Worm (Caenorhabditis elegans) whole organism, L4 larva: Measurements from ENCODE around the gene ocr-2.

Source experiments
- F10B5.3 ChIP-seq: sonication (generic microtip); optimal IDR thresholded peaks from 2 replicates; lab custom pipeline; 2016; ENCODE audit warnings: mild to moderate bottlenecking, missing genetic modification characterization, missing compliant biosample characterization
- R02D3.7 ChIP-seq: fragments of 150-350 bp; sonication (generic microtip); optimal IDR thresholded peaks from 3 replicates; lab custom pipeline; 2014; ENCODE audit warnings: missing biosample characterization, missing genetic modification characterization
- fkh-10 ChIP-seq: fragments of 150-350 bp; optimal IDR thresholded peaks from 2 replicates; lab custom pipeline; 2014; ENCODE audit warnings: missing biosample characterization, missing genetic modification reagents, missing genetic modification characterization
- nhr-10 ChIP-seq: fragments of 150-350 bp; optimal IDR thresholded peaks from 2 replicates; lab custom pipeline; 2014; ENCODE audit warnings: missing biosample characterization, missing genetic modification characterization
- nhr-237 ChIP-seq: sonication (generic microtip); optimal IDR thresholded peaks from 2 replicates; lab custom pipeline; 2017; ENCODE audit warnings: missing biosample characterization, missing genetic modification characterization
- nhr-76 ChIP-seq: fragments of 150-350 bp; optimal IDR thresholded peaks from 2 replicates; lab custom pipeline; 2014; ENCODE audit warnings: missing biosample characterization, missing genetic modification characterization
- pha-4 ChIP-seq, 2 experiments: fragments of 150-350 bp in 1 of 2; fragments of 200-800 bp in 1 of 2; sonication (Bioruptor generic) in 1 of 2; IDR thresholded peaks in 1 of 2; optimal IDR thresholded peaks in 1 of 2; 2 replicates each; pipeline versions ENCODE4 v1.3.6 to Lab custom; 2014 to 2022; ENCODE audit warnings: missing genetic modification characterization in 2 of 2, missing genetic modification reagents in 2 of 2, missing biosample characterization in 1 of 2, missing compliant biosample characterization in 1 of 2
- pqm-1 ChIP-seq: sonication (generic microtip); optimal IDR thresholded peaks from 2 replicates; lab custom pipeline; 2017; ENCODE audit warnings: missing biosample characterization, missing genetic modification characterization
- unc-39 ChIP-seq: sonication (generic microtip); optimal IDR thresholded peaks from 2 replicates; lab custom pipeline; 2017; ENCODE audit warnings: missing biosample characterization, missing genetic modification characterization

ce11 chrIV:8221946-8222345, 2.1 kb upstream of the ocr-2 start, which contains the start of gene gpx-6:
- TF ChIP-seq fkh-10 (GFP tag; lab: Kevin White, UChicago) (no peak), R02D3.7 (no peak), nhr-10 (tag; lab: Kevin White, UChicago) (no peak), nhr-237 (tag; lab: Kevin White, UChicago) (no peak), nhr-76 (tag; lab: Kevin White, UChicago) (no peak), pqm-1 (tag; lab: Kevin White, UChicago) (no peak), unc-39 (tag; lab: Kevin White, UChicago) (no peak), F10B5.3 (tag; lab: Kevin White, UChicago) (no peak), pha-4 (GFP tag; IDR thresholded peaks at IDR 0.05; lab: Robert Waterston, UW) (no peak), pha-4 (tag; optimal IDR thresholded peaks at IDR 0.05; lab: Kevin White, UChicago) (no peak)
